Worm (Caenorhabditis elegans) whole organism, L2 larva: Measurements from ENCODE around the gene F47B7.4.

Experiments used
- mdl-1 ChIP-seq, 2 experiments: fragments of 150-350 bp in 1 of 2; sonication (generic microtip) in 1 of 2; optimal IDR thresholded peaks; 2 replicates each; lab custom pipeline; 2017; ENCODE audit warnings: missing biosample characterization in 2 of 2, missing genetic modification characterization in 2 of 2
- sem-4 ChIP-seq: fragments of 150-350 bp; optimal IDR thresholded peaks from 2 replicates; lab custom pipeline; 2014; ENCODE audit warnings: missing biosample characterization, missing genetic modification reagents, missing genetic modification characterization

DNA sequence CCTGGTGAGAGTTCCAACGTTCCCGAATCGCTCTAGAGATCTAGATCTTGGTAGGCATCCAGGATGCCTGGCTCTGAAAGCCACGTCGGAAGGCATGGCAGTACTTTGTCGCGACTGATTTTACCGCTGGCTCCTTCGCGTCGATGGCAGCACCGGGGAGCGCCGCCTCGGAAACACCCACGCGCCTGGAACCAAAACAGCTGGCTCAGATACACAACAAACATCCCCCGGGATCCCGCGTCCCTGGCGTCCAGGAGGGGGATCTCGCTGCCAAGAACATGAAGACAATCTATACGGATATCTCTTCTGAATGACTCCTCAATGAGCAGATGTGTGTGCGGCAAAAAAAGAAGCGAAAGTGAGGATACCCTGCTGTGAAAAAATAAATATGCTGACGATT lies 33.1 kb downstream of the F47B7.4 start:
- TF ChIP-seq mdl-1 (tag; optimal IDR thresholded peaks at IDR 0.05; lab: Kevin White, UChicago): no peak
- no peak for TF ChIP-seq sem-4
